Fruit fly (Drosophila melanogaster) whole organism, pupa: ENCODE measurements around the gene CG13312.

ENCODE experiments used
- CG15710 ChIP-seq: fragments of 200-800 bp; sonication (Bioruptor generic); optimal IDR thresholded peaks from 2 replicates; lab custom pipeline; 2018; ENCODE audit warnings: missing biosample characterization, mild to moderate bottlenecking, missing genetic modification characterization, moderate library complexity
- CG17806 ChIP-seq: fragments of 200-800 bp; sonication (Bioruptor generic); optimal IDR thresholded peaks from 2 replicates; lab custom pipeline; 2018; ENCODE audit warnings: missing biosample characterization, mild to moderate bottlenecking, missing genetic modification characterization, moderate library complexity
- CG34367 ChIP-seq: fragments of 200-800 bp; sonication (Bioruptor generic); optimal IDR thresholded peaks from 2 replicates; lab custom pipeline; 2018; ENCODE audit warnings: missing biosample characterization, mild to moderate bottlenecking, missing genetic modification characterization
- CG4496 ChIP-seq: fragments of 200-800 bp; sonication (Bioruptor generic); IDR thresholded peaks from 3 replicates; pipeline ENCODE4 v1.3.6; 2022; ENCODE audit warnings: missing biosample characterization, missing genetic modification characterization
- CG8159 ChIP-seq: fragments of 200-800 bp; sonication (Bioruptor generic); optimal IDR thresholded peaks from 3 replicates; lab custom pipeline; 2018; ENCODE audit warnings: missing biosample characterization, mild to moderate bottlenecking, missing genetic modification characterization, moderate library complexity
- EcR ChIP-seq: fragments of 200-800 bp; sonication (Bioruptor generic); optimal IDR thresholded peaks from 3 replicates; lab custom pipeline; 2019; ENCODE audit warnings: missing biosample characterization, missing genetic modification characterization, mild to moderate bottlenecking, moderate library complexity, missing genetic modification reagents
- Pif1B ChIP-seq: fragments of 200-800 bp; sonication (Bioruptor generic); optimal IDR thresholded peaks from 3 replicates; lab custom pipeline; 2016; ENCODE audit warnings: missing biosample characterization, missing genetic modification characterization
- Snoo ChIP-seq: fragments of 200-800 bp; sonication (Bioruptor generic); optimal IDR thresholded peaks from 3 replicates; lab custom pipeline; 2017; ENCODE audit warnings: missing biosample characterization, mild to moderate bottlenecking, missing genetic modification characterization, inconsistent platforms
- fd96Ca ChIP-seq: fragments of 200-800 bp; sonication (Bioruptor generic); IDR thresholded peaks from 3 replicates; pipeline ENCODE4 v1.3.6; 2022; ENCODE audit warnings: missing biosample characterization, missing genetic modification characterization
- rn ChIP-seq: fragments of 200-800 bp; sonication (Bioruptor generic); IDR thresholded peaks from 2 replicates; pipeline ENCODE4 v1.3.6; 2022; ENCODE audit warnings: missing biosample characterization, missing genetic modification characterization

DNA sequence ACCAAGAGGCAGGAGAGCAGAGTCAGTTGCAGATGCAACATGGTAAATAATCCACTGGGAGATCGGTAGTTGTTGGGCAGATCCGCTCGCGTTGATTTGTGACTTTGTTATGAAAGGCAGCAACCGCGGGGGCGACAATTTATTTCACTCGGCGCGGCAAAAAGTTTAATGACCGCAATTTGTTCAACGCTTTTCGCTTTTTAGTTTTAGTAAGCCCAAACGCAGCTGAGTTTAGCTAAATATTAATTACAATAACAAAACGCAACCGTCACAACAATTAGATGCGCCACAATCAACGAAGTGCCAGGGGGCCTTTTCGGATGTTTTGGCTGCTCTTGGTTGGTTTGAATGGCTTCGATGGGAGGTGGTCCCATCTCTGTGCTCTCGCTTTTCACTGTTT is 6.6 kb downstream of the CG13312 start, which contains the start of gene CG13310:
- TF ChIP-seq CG15710 (tag; lab: Kevin White, UChicago), result no peak
- TF ChIP-seq fd96Ca (GFP tag; lab: Robert Waterston, UW), result no peak
- no peak for TF ChIP-seq CG17806 (tag; lab: Kevin White, UChicago)
- no peak for TF ChIP-seq rn (GFP tag; lab: Robert Waterston, UW)
- no peak for TF ChIP-seq Pif1B
- no peak for TF ChIP-seq EcR (GFP tag; lab: Kevin White, UChicago)
- TF ChIP-seq Snoo (tag; lab: Kevin White, UChicago), result no peak
- no peak for TF ChIP-seq CG34367
- TF ChIP-seq CG8159, result no peak
- no peak for TF ChIP-seq CG4496
